Fruit fly (Drosophila melanogaster) whole organism, embryonic: Measurements from ENCODE around the gene RabX6.

Experiments used
- Antp ChIP-seq: fragments of 200-800 bp; sonication (Bioruptor generic); optimal IDR thresholded peaks from 3 replicates; lab custom pipeline; 2016; ENCODE audit warnings: missing biosample characterization, missing genetic modification characterization
- Bteb2 ChIP-seq: fragments of 200-800 bp; sonication (Bioruptor generic); optimal IDR thresholded peaks from 2 replicates; lab custom pipeline; 2016; ENCODE audit warnings: missing biosample characterization, missing genetic modification characterization
- CG10147 ChIP-seq: fragments of 200-800 bp; sonication (Bioruptor generic); optimal IDR thresholded peaks from 2 replicates; lab custom pipeline; 2019; ENCODE audit warnings: missing biosample characterization, mild to moderate bottlenecking, missing genetic modification characterization, moderate library complexity
- CG11695 ChIP-seq: fragments of 200-800 bp; sonication (Bioruptor generic); IDR thresholded peaks from 3 replicates; pipeline ENCODE4 v1.3.6; 2022; ENCODE audit warnings: missing biosample characterization, missing genetic modification characterization
- CG12104 ChIP-seq: fragments of 200-800 bp; sonication (Bioruptor generic); optimal IDR thresholded peaks from 3 replicates; lab custom pipeline; 2016; ENCODE audit warnings: missing biosample characterization, missing genetic modification characterization
- CG1233 ChIP-seq: fragments of 200-800 bp; sonication (Bioruptor generic); optimal IDR thresholded peaks from 4 replicates; lab custom pipeline; 2018; ENCODE audit warnings: missing biosample characterization, mild to moderate bottlenecking, missing genetic modification characterization
- CG12659 ChIP-seq: fragments of 200-800 bp; sonication (Bioruptor generic); optimal IDR thresholded peaks from 3 replicates; lab custom pipeline; 2017; ENCODE audit warnings: mild to moderate bottlenecking, missing biosample characterization, missing genetic modification reagents, missing genetic modification characterization
- CG14667 ChIP-seq: fragments of 200-800 bp; sonication (Bioruptor generic); IDR thresholded peaks from 2 replicates; pipeline ENCODE4 v1.3.6; 2022; ENCODE audit warnings: missing biosample characterization, missing genetic modification characterization
- CG17328 ChIP-seq: fragments of 200-800 bp; sonication (Bioruptor generic); IDR thresholded peaks from 2 replicates; pipeline ENCODE4 v1.3.6; 2022; ENCODE audit warnings: missing biosample characterization, missing genetic modification characterization
- CG17568 ChIP-seq: fragments of 200-800 bp; sonication (Bioruptor generic); optimal IDR thresholded peaks from 2 replicates; lab custom pipeline; 2018; ENCODE audit warnings: missing biosample characterization, mild to moderate bottlenecking, missing genetic modification characterization, moderate library complexity
- CG2199 ChIP-seq: fragments of 200-800 bp; sonication (Bioruptor generic); IDR thresholded peaks from 3 replicates; pipeline ENCODE4 v1.3.6; 2022; ENCODE audit warnings: missing biosample characterization, missing genetic modification characterization
- CG31224 ChIP-seq: fragments of 200-800 bp; sonication (Bioruptor generic); IDR thresholded peaks from 2 replicates; pipeline ENCODE4 v1.3.6; 2022; ENCODE audit warnings: missing biosample characterization, missing genetic modification characterization
- CG32767 ChIP-seq: fragments of 200-800 bp; sonication (Bioruptor generic); IDR thresholded peaks from 2 replicates; pipeline ENCODE4 v1.3.6; 2022; ENCODE audit warnings: missing biosample characterization, missing genetic modification characterization
- CG4424 ChIP-seq: fragments of 200-800 bp; sonication (Bioruptor generic); optimal IDR thresholded peaks from 3 replicates; lab custom pipeline; 2016; ENCODE audit warnings: missing biosample characterization, missing genetic modification characterization
- CG4730 ChIP-seq: fragments of 200-800 bp; sonication (Bioruptor generic); IDR thresholded peaks from 2 replicates; pipeline ENCODE4 v1.3.6; 2022; ENCODE audit warnings: missing biosample characterization, missing genetic modification characterization
- CG7357 ChIP-seq: fragments of 200-800 bp; sonication (Bioruptor generic); IDR thresholded peaks from 3 replicates; pipeline ENCODE4 v1.3.6; 2022; ENCODE audit warnings: missing biosample characterization, missing genetic modification characterization
- CG8290 ChIP-seq, 3 experiments: fragments of 200-800 bp; sonication (Bioruptor generic); optimal IDR thresholded peaks; 2 replicates each; lab custom pipeline; 2016 to 2019; ENCODE audit warnings: missing biosample characterization in 3 of 3, missing genetic modification characterization in 3 of 3, mild to moderate bottlenecking in 2 of 3, moderate library complexity in 1 of 3
- CG8359 ChIP-seq: fragments of 200-800 bp; sonication (Bioruptor generic); optimal IDR thresholded peaks from 2 replicates; lab custom pipeline; 2017; ENCODE audit warnings: missing biosample characterization, mild to moderate bottlenecking, missing genetic modification characterization, borderline replicate concordance
- Dip2 ChIP-seq: fragments of 200-800 bp; sonication (Bioruptor generic); IDR thresholded peaks from 2 replicates; pipeline ENCODE4 v1.3.6; 2022; ENCODE audit warnings: missing biosample characterization, missing genetic modification characterization
- Dip3 ChIP-seq: fragments of 200-800 bp; sonication (Bioruptor generic); optimal IDR thresholded peaks from 3 replicates; lab custom pipeline; 2016; ENCODE audit warnings: missing biosample characterization, missing genetic modification characterization
- Dll ChIP-seq: fragments of 200-800 bp; sonication (Bioruptor generic); IDR thresholded peaks from 4 replicates; pipeline ENCODE4 v1.3.6; 2022; ENCODE audit warnings: missing biosample characterization, missing genetic modification characterization; ENCODE audit not compliant: partially characterized antibody
- Drgx ChIP-seq: fragments of 200-800 bp; sonication (Bioruptor generic); IDR thresholded peaks from 2 replicates; pipeline ENCODE4 v1.3.6; 2022; ENCODE audit warnings: missing biosample characterization, missing genetic modification characterization
- Elba2 ChIP-seq: fragments of 200-800 bp; sonication (Bioruptor generic); optimal IDR thresholded peaks from 3 replicates; lab custom pipeline; 2016; ENCODE audit warnings: missing biosample characterization, missing genetic modification characterization
- HHEX ChIP-seq: fragments of 200-800 bp; sonication (Bioruptor generic); optimal IDR thresholded peaks from 3 replicates; lab custom pipeline; 2017; ENCODE audit warnings: missing biosample characterization, mild to moderate bottlenecking, missing genetic modification characterization, missing genetic modification reagents
- HLH4C ChIP-seq: fragments of 200-800 bp; sonication (Bioruptor generic); IDR thresholded peaks from 3 replicates; pipeline ENCODE4 v1.3.6; 2022; ENCODE audit warnings: missing biosample characterization, missing genetic modification characterization; ENCODE audit not compliant: partially characterized antibody
- Lim3 ChIP-seq: fragments of 200-800 bp; sonication (Bioruptor generic); IDR thresholded peaks from 2 replicates; pipeline ENCODE4 v1.3.6; 2022; ENCODE audit warnings: missing biosample characterization, missing genetic modification characterization
- Nf-YB ChIP-seq: fragments of 200-800 bp; sonication (Bioruptor generic); optimal IDR thresholded peaks from 3 replicates; lab custom pipeline; 2019; ENCODE audit warnings: missing biosample characterization, mild to moderate bottlenecking, missing genetic modification characterization, moderate library complexity
- Oaz ChIP-seq: fragments of 200-800 bp; sonication (Bioruptor generic); IDR thresholded peaks from 2 replicates; pipeline ENCODE4 v1.3.6; 2022; ENCODE audit warnings: missing biosample characterization, missing genetic modification characterization
- Oli ChIP-seq: fragments of 200-800 bp; sonication (Bioruptor generic); optimal IDR thresholded peaks from 2 replicates; lab custom pipeline; 2018; ENCODE audit warnings: missing biosample characterization, mild to moderate bottlenecking, missing genetic modification characterization, moderate library complexity
- Pdp1 ChIP-seq, 2 experiments: fragments of 200-800 bp; sonication (Bioruptor generic); optimal IDR thresholded peaks; 3 replicates each; lab custom pipeline; 2016; ENCODE audit warnings: missing biosample characterization in 2 of 2, missing genetic modification characterization in 2 of 2, mild to moderate bottlenecking in 1 of 2, moderate library complexity in 1 of 2
- abd-A ChIP-seq: fragments of 200-800 bp; sonication (Bioruptor generic); optimal IDR thresholded peaks from 3 replicates; lab custom pipeline; 2019; ENCODE audit warnings: missing biosample characterization, mild to moderate bottlenecking, missing genetic modification characterization, moderate library complexity
- ase ChIP-seq: fragments of 200-800 bp; sonication (Bioruptor generic); IDR thresholded peaks from 3 replicates; pipeline ENCODE4 v1.3.6; 2022; ENCODE audit warnings: missing biosample characterization, missing genetic modification characterization
- ash1 ChIP-seq: fragments of 200-800 bp; sonication (Bioruptor generic); optimal IDR thresholded peaks from 2 replicates; lab custom pipeline; 2018; ENCODE audit warnings: missing biosample characterization, mild to moderate bottlenecking, missing genetic modification characterization
- bab2 ChIP-seq: fragments of 200-800 bp; sonication (Bioruptor generic); optimal IDR thresholded peaks from 2 replicates; lab custom pipeline; 2016; ENCODE audit warnings: missing biosample characterization, missing genetic modification characterization
- crc ChIP-seq: fragments of 200-800 bp; sonication (Bioruptor generic); optimal IDR thresholded peaks from 2 replicates; lab custom pipeline; 2016; ENCODE audit warnings: missing biosample characterization, missing genetic modification characterization
- da ChIP-seq: fragments of 200-800 bp; sonication (Bioruptor generic); optimal IDR thresholded peaks from 2 replicates; lab custom pipeline; 2016; ENCODE audit warnings: missing biosample characterization, missing genetic modification characterization
- en ChIP-seq: fragments of 200-800 bp; sonication (Bioruptor generic); optimal IDR thresholded peaks from 2 replicates; lab custom pipeline; 2016; ENCODE audit warnings: missing biosample characterization, missing genetic modification characterization
- esg ChIP-seq: fragments of 200-800 bp; sonication (Bioruptor generic); conservative IDR thresholded peaks from 2 replicates; pipeline ENCODE4 v1.3.6; 2022; ENCODE audit warnings: missing biosample characterization, missing genetic modification characterization
- fd96Cb ChIP-seq: fragments of 200-800 bp; sonication (Bioruptor generic); optimal IDR thresholded peaks from 2 replicates; lab custom pipeline; 2018; ENCODE audit warnings: missing biosample characterization, mild to moderate bottlenecking, missing genetic modification characterization, moderate library complexity
- inv ChIP-seq: fragments of 200-800 bp; sonication (Bioruptor generic); IDR thresholded peaks from 2 replicates; pipeline ENCODE4 v1.3.6; 2022; ENCODE audit warnings: missing biosample characterization, missing genetic modification characterization; ENCODE audit not compliant: partially characterized antibody
- ken ChIP-seq: fragments of 200-800 bp; sonication (Bioruptor generic); IDR thresholded peaks from 3 replicates; pipeline ENCODE4 v1.3.6; 2022; ENCODE audit warnings: missing biosample characterization, missing genetic modification characterization
- lbe ChIP-seq: fragments of 200-800 bp; sonication (Bioruptor generic); optimal IDR thresholded peaks from 2 replicates; lab custom pipeline; 2016; ENCODE audit warnings: missing biosample characterization, mild to moderate bottlenecking, missing genetic modification characterization
- lmd ChIP-seq: fragments of 200-800 bp; sonication (Bioruptor generic); IDR thresholded peaks from 2 replicates; pipeline ENCODE4 v1.3.6; 2022; ENCODE audit warnings: missing biosample characterization, missing genetic modification characterization
- p53 ChIP-seq: fragments of 200-800 bp; sonication (Bioruptor generic); optimal IDR thresholded peaks from 2 replicates; lab custom pipeline; 2016; ENCODE audit warnings: missing biosample characterization, missing genetic modification characterization
- pzg ChIP-seq: fragments of 200-800 bp; sonication (Bioruptor generic); optimal IDR thresholded peaks from 3 replicates; lab custom pipeline; 2018; ENCODE audit warnings: missing biosample characterization, mild to moderate bottlenecking, missing genetic modification characterization, moderate library complexity
- schlank ChIP-seq: fragments of 200-800 bp; sonication (Bioruptor generic); optimal IDR thresholded peaks from 2 replicates; lab custom pipeline; 2018; ENCODE audit warnings: missing biosample characterization, mild to moderate bottlenecking, missing genetic modification characterization
- sd ChIP-seq: fragments of 200-800 bp; sonication (Bioruptor generic); optimal IDR thresholded peaks from 3 replicates; lab custom pipeline; 2018; ENCODE audit warnings: missing biosample characterization, mild to moderate bottlenecking, missing genetic modification characterization, moderate library complexity
- seq ChIP-seq: fragments of 200-800 bp; sonication (Bioruptor generic); IDR thresholded peaks from 2 replicates; pipeline ENCODE4 v1.3.6; 2022; ENCODE audit warnings: missing biosample characterization, missing genetic modification characterization
- stwl ChIP-seq: fragments of 200-800 bp; sonication (Bioruptor generic); optimal IDR thresholded peaks from 3 replicates; lab custom pipeline; 2018; ENCODE audit warnings: missing biosample characterization, mild to moderate bottlenecking, missing genetic modification characterization, moderate library complexity
- tll ChIP-seq, 2 experiments: fragments of 200-800 bp in 1 of 2; fragments of >200 bp in 1 of 2; sonication (Bioruptor generic) in 1 of 2; optimal IDR thresholded peaks; 2 replicates each; lab custom pipeline; 2017 to 2019; ENCODE audit warnings: missing biosample characterization in 2 of 2, missing genetic modification characterization in 2 of 2, mild to moderate bottlenecking in 1 of 2, moderate library complexity in 1 of 2
- zfh1 ChIP-seq: fragments of 200-800 bp; sonication (Bioruptor generic); IDR thresholded peaks from 3 replicates; pipeline ENCODE4 v1.3.6; 2022; ENCODE audit warnings: missing biosample characterization, missing genetic modification characterization

The RabX6 gene

dm6 chr3L:680258-680657, 10.1 kb upstream of the RabX6 start, which contains the start of gene CG17129 (continued):
- TF ChIP-seq p53 (no peak), CG4424 (GFP tag; lab: Kevin White, UChicago) (peak; percentile 83), CG17328 (GFP tag; lab: Robert Waterston, UW) (peak; percentile 76), ash1 (GFP tag; lab: Kevin White, UChicago) (no peak), Dll (peak; percentile 99), Bteb2 (GFP tag; lab: Kevin White, UChicago) (peak; percentile 69), Antp (GFP tag; lab: Kevin White, UChicago) (peak; percentile 81), Oli (tag; lab: Kevin White, UChicago) (peak; percentile 55), HHEX (GFP tag; lab: Kevin White, UChicago) (peak; percentile 65), Dip2 (GFP tag; lab: Robert Waterston, UW) (no peak), ase (peak; percentile 72), CG4730 (GFP tag; lab: Robert Waterston, UW) (peak; percentile 66), sd (tag; lab: Kevin White, UChicago) (peak; percentile 51), CG12659 (GFP tag; lab: Kevin White, UChicago) (peak; percentile 80), Nf-YB (GFP tag; lab: Kevin White, UChicago) (peak; percentile 31), esg (GFP tag; lab: Robert Waterston, UW) (peak; percentile 62), inv (GFP tag; lab: Robert Waterston, UW) (peak; percentile 91), CG32767 (0 out of 2 replicates have a peak, but pooled peaks have one; percentile 41), lbe (GFP tag; lab: Kevin White, UChicago) (peak; percentile 53), lmd (GFP tag; lab: Robert Waterston, UW) (peak; percentile 73), fd96Cb (tag; lab: Kevin White, UChicago) (peak; percentile 70), stwl (tag; lab: Kevin White, UChicago) (peak; percentile 68), CG14667 (GFP tag; lab: Robert Waterston, UW) (peak; percentile 58; the same call in 1 of the 2 replicates), CG10147 (peak; percentile 66), HLH4C (peak; percentile 93), Lim3 (GFP tag; lab: Robert Waterston, UW) (no peak), abd-A (tag; lab: Kevin White, UChicago) (no peak), schlank (tag; lab: Kevin White, UChicago) (peak; percentile 39), tll (GFP tag; optimal IDR thresholded peaks at IDR 0.05; lab: Kevin White, UChicago) (no peak), CG7357 (0 out of 3 replicates have a peak, but pooled peaks have one; percentile 41), Elba2 (peak; percentile 48), CG31224 (GFP tag; lab: Robert Waterston, UW) (peak; percentile 58), CG12104 (GFP tag; lab: Kevin White, UChicago) (peak; percentile 70), ken (GFP tag; lab: Robert Waterston, UW) (peak; percentile 85), zfh1 (peak; percentile 83), Dip3 (peak; percentile 77), CG2199 (GFP tag; lab: Robert Waterston, UW) (peak; percentile 15; the same call in 2 of the 3 replicates), da (GFP tag; lab: Kevin White, UChicago) (peak; percentile 58)

dm6 chr3L:681793-682369, 8.4 kb upstream of the RabX6 start:
- TF ChIP-seq pzg (GFP tag; lab: Kevin White, UChicago): peak; percentile 76
- peak; percentile 53 for TF ChIP-seq CG8290 (GFP tag; optimal IDR thresholded peaks at IDR 0.05; lab: Kevin White, UChicago)
- peak; percentile 38 to 83 for TF ChIP-seq CG8290 (tag; optimal IDR thresholded peaks at IDR 0.05; lab: Kevin White, UChicago)
- TF ChIP-seq seq: no peak; the same call in 1 of the 2 replicates
- TF ChIP-seq Oaz (GFP tag; lab: Robert Waterston, UW): no peak
- TF ChIP-seq en (GFP tag; lab: Kevin White, UChicago): no peak
- peak; percentile 50 for TF ChIP-seq CG1233 (GFP tag; lab: Kevin White, UChicago)
- no peak for TF ChIP-seq CG8359 (GFP tag; lab: Kevin White, UChicago)
- no peak for TF ChIP-seq CG11695 (GFP tag; lab: Robert Waterston, UW)
- no peak for TF ChIP-seq CG17568 (GFP tag; lab: Kevin White, UChicago)
- peak; percentile 33 for TF ChIP-seq bab2
- TF ChIP-seq crc (GFP tag; lab: Kevin White, UChicago): no peak
- no peak for TF ChIP-seq Drgx
- peak; percentile 23 to 45 for TF ChIP-seq Pdp1 (GFP tag; optimal IDR thresholded peaks at IDR 0.05; lab: Kevin White, UChicago)
